Fruit fly (Drosophila melanogaster) whole organism, embryonic: Measurements from ENCODE around the gene CG31288.

Experiments
- ATbp ChIP-seq: fragments of 200-800 bp; sonication (Bioruptor generic); optimal IDR thresholded peaks from 2 replicates; lab custom pipeline; 2017; ENCODE audit warnings: missing biosample characterization, mild to moderate bottlenecking, missing genetic modification characterization, missing genetic modification reagents
- BEAF-32 ChIP-seq: fragments of 200-800 bp; sonication (Bioruptor generic); optimal IDR thresholded peaks from 3 replicates; lab custom pipeline; 2017; ENCODE audit warnings: missing biosample characterization, missing genetic modification characterization, mild to moderate bottlenecking, moderate library complexity, missing genetic modification reagents
- CG10147 ChIP-seq: fragments of 200-800 bp; sonication (Bioruptor generic); optimal IDR thresholded peaks from 2 replicates; lab custom pipeline; 2019; ENCODE audit warnings: missing biosample characterization, mild to moderate bottlenecking, missing genetic modification characterization, moderate library complexity
- CG12299 ChIP-seq: fragments of 200-800 bp; sonication (Bioruptor generic); optimal IDR thresholded peaks from 2 replicates; lab custom pipeline; 2018; ENCODE audit warnings: missing biosample characterization, mild to moderate bottlenecking, missing genetic modification characterization
- CG13894 ChIP-seq: fragments of 200-800 bp; sonication (Bioruptor generic); optimal IDR thresholded peaks from 3 replicates; lab custom pipeline; 2018; ENCODE audit warnings: missing biosample characterization, mild to moderate bottlenecking, missing genetic modification characterization, moderate library complexity
- CG14050 ChIP-seq: fragments of 200-800 bp; sonication (Bioruptor generic); IDR thresholded peaks from 3 replicates; pipeline ENCODE4 v1.3.6; 2022; ENCODE audit warnings: missing biosample characterization, missing genetic modification characterization
- CG15073 ChIP-seq: fragments of 200-800 bp; sonication (Bioruptor generic); optimal IDR thresholded peaks from 2 replicates; lab custom pipeline; 2016; ENCODE audit warnings: missing biosample characterization, missing genetic modification characterization
- CG15696 ChIP-seq: fragments of 200-800 bp; sonication (Bioruptor generic); optimal IDR thresholded peaks from 2 replicates; lab custom pipeline; 2019; ENCODE audit warnings: missing biosample characterization, mild to moderate bottlenecking, missing genetic modification characterization, moderate library complexity
- CG1603 ChIP-seq: fragments of 200-800 bp; sonication (Bioruptor generic); optimal IDR thresholded peaks from 2 replicates; lab custom pipeline; 2019; ENCODE audit warnings: missing biosample characterization, mild to moderate bottlenecking, missing genetic modification characterization, moderate library complexity
- CG1647 ChIP-seq: fragments of 200-800 bp; sonication (Bioruptor generic); optimal IDR thresholded peaks from 3 replicates; lab custom pipeline; 2016; ENCODE audit warnings: missing biosample characterization, missing genetic modification characterization
- CG17385 ChIP-seq: fragments of 200-800 bp; sonication (Bioruptor generic); optimal IDR thresholded peaks from 3 replicates; lab custom pipeline; 2018; ENCODE audit warnings: missing biosample characterization, mild to moderate bottlenecking, missing genetic modification characterization
- CG17568 ChIP-seq: fragments of 200-800 bp; sonication (Bioruptor generic); optimal IDR thresholded peaks from 2 replicates; lab custom pipeline; 2018; ENCODE audit warnings: missing biosample characterization, mild to moderate bottlenecking, missing genetic modification characterization, moderate library complexity
- CG18599 ChIP-seq: fragments of 200-800 bp; sonication (Bioruptor generic); optimal IDR thresholded peaks from 3 replicates; lab custom pipeline; 2017; ENCODE audit warnings: missing biosample characterization, missing genetic modification characterization, mild to moderate bottlenecking, moderate library complexity, missing genetic modification reagents
- CG2678 ChIP-seq: fragments of 200-800 bp; sonication (Bioruptor generic); optimal IDR thresholded peaks from 3 replicates; lab custom pipeline; 2019; ENCODE audit warnings: missing biosample characterization, mild to moderate bottlenecking, missing genetic modification characterization, moderate library complexity
- CG32532 ChIP-seq: fragments of 200-800 bp; sonication (Bioruptor generic); IDR thresholded peaks from 2 replicates; pipeline ENCODE4 v1.3.6; 2022; ENCODE audit warnings: missing biosample characterization, missing genetic modification characterization
- CG34376 ChIP-seq: fragments of 200-800 bp; sonication (Bioruptor generic); optimal IDR thresholded peaks from 2 replicates; lab custom pipeline; 2018; ENCODE audit warnings: missing biosample characterization, mild to moderate bottlenecking, missing genetic modification characterization
- CG6765 ChIP-seq: fragments of 200-800 bp; sonication (Bioruptor generic); optimal IDR thresholded peaks from 3 replicates; lab custom pipeline; 2017; ENCODE audit warnings: missing biosample characterization, mild to moderate bottlenecking, missing genetic modification characterization
- CG6854 ChIP-seq: fragments of 200-800 bp; sonication (Bioruptor generic); optimal IDR thresholded peaks from 3 replicates; lab custom pipeline; 2017; ENCODE audit warnings: missing biosample characterization, mild to moderate bottlenecking, missing genetic modification characterization
- CG7745 ChIP-seq: fragments of 200-800 bp; sonication (Bioruptor generic); optimal IDR thresholded peaks from 2 replicates; lab custom pipeline; 2018; ENCODE audit warnings: missing biosample characterization, mild to moderate bottlenecking, missing genetic modification characterization, moderate library complexity
- CG8944 ChIP-seq: fragments of 200-800 bp; sonication (Bioruptor generic); optimal IDR thresholded peaks from 3 replicates; lab custom pipeline; 2016; ENCODE audit warnings: missing biosample characterization, missing genetic modification characterization
- CkIIα-i1 ChIP-seq: fragments of 200-800 bp; sonication (Bioruptor generic); IDR thresholded peaks from 2 replicates; pipeline ENCODE4 v1.3.6; 2022; ENCODE audit warnings: missing biosample characterization, missing genetic modification characterization
- CrebB ChIP-seq: fragments of 200-800 bp; sonication (Bioruptor generic); optimal IDR thresholded peaks from 3 replicates; lab custom pipeline; 2018; ENCODE audit warnings: missing biosample characterization, mild to moderate bottlenecking, missing genetic modification characterization
- Drgx ChIP-seq: fragments of 200-800 bp; sonication (Bioruptor generic); IDR thresholded peaks from 2 replicates; pipeline ENCODE4 v1.3.6; 2022; ENCODE audit warnings: missing biosample characterization, missing genetic modification characterization
- Fer1 ChIP-seq: fragments of 200-800 bp; sonication (Bioruptor generic); optimal IDR thresholded peaks from 2 replicates; lab custom pipeline; 2017; ENCODE audit warnings: missing biosample characterization, mild to moderate bottlenecking, missing genetic modification characterization
- H15 ChIP-seq: fragments of 200-800 bp; sonication (Bioruptor generic); IDR thresholded peaks from 3 replicates; pipeline ENCODE4 v1.3.6; 2022; ENCODE audit warnings: missing biosample characterization, missing genetic modification characterization
- Lhr ChIP-seq: fragments of 200-800 bp; sonication (Bioruptor generic); optimal IDR thresholded peaks from 3 replicates; lab custom pipeline; 2017; ENCODE audit warnings: mild to moderate bottlenecking, missing biosample characterization, missing genetic modification reagents, missing genetic modification characterization
- MESR4 ChIP-seq: fragments of 200-800 bp; sonication (Bioruptor generic); optimal IDR thresholded peaks from 2 replicates; lab custom pipeline; 2018; ENCODE audit warnings: missing biosample characterization, mild to moderate bottlenecking, missing genetic modification characterization, moderate library complexity
- MTF-1 ChIP-seq: fragments of 200-800 bp; sonication (Bioruptor generic); optimal IDR thresholded peaks from 2 replicates; lab custom pipeline; 2018; ENCODE audit warnings: missing biosample characterization, mild to moderate bottlenecking, missing genetic modification characterization, borderline replicate concordance
- Meics ChIP-seq: fragments of 200-800 bp; sonication (Bioruptor generic); optimal IDR thresholded peaks from 2 replicates; lab custom pipeline; 2017; ENCODE audit warnings: missing biosample characterization, mild to moderate bottlenecking, missing genetic modification characterization
- Optix ChIP-seq: fragments of 200-800 bp; sonication (Bioruptor generic); IDR thresholded peaks from 3 replicates; pipeline ENCODE4 v1.3.6; 2022; ENCODE audit warnings: missing biosample characterization, missing genetic modification characterization
- PHDP ChIP-seq: fragments of 200-800 bp; sonication (Bioruptor generic); optimal IDR thresholded peaks from 3 replicates; lab custom pipeline; 2018; ENCODE audit warnings: missing biosample characterization, mild to moderate bottlenecking, missing genetic modification characterization, moderate library complexity
- Pdp1 ChIP-seq, 2 experiments: fragments of 200-800 bp; sonication (Bioruptor generic); optimal IDR thresholded peaks; 3 replicates each; lab custom pipeline; 2016; ENCODE audit warnings: missing biosample characterization in 2 of 2, missing genetic modification characterization in 2 of 2, mild to moderate bottlenecking in 1 of 2, moderate library complexity in 1 of 2
- Scr ChIP-seq: fragments of 200-800 bp; sonication (Bioruptor generic); IDR thresholded peaks from 2 replicates; pipeline ENCODE4 v1.3.6; 2022; ENCODE audit warnings: missing biosample characterization, missing genetic modification characterization; ENCODE audit not compliant: partially characterized antibody
- YL-1 ChIP-seq: fragments of 200-800 bp; sonication (Bioruptor generic); optimal IDR thresholded peaks from 3 replicates; lab custom pipeline; 2017; ENCODE audit warnings: missing biosample characterization, mild to moderate bottlenecking, missing genetic modification characterization
- caup ChIP-seq: fragments of 200-800 bp; sonication (Bioruptor generic); optimal IDR thresholded peaks from 3 replicates; lab custom pipeline; 2017; ENCODE audit warnings: missing biosample characterization, mild to moderate bottlenecking, missing genetic modification characterization, moderate library complexity; ENCODE audit not compliant: severe bottlenecking
- ci ChIP-seq: fragments of 200-800 bp; sonication (Bioruptor generic); IDR thresholded peaks from 3 replicates; pipeline ENCODE4 v1.3.6; 2022; ENCODE audit warnings: missing biosample characterization, missing genetic modification characterization
- corto ChIP-seq: fragments of 200-800 bp; sonication (Bioruptor generic); optimal IDR thresholded peaks from 2 replicates; lab custom pipeline; 2016; ENCODE audit warnings: missing biosample characterization, mild to moderate bottlenecking, missing genetic modification characterization, moderate library complexity
- eve ChIP-seq, 2 experiments: fragments of >200 bp; optimal IDR thresholded peaks; 2 replicates each; lab custom pipeline; 2017; ENCODE audit warnings: missing biosample characterization in 2 of 2, missing genetic modification characterization in 2 of 2
- gsb-n ChIP-seq: fragments of 200-800 bp; sonication (Bioruptor generic); optimal IDR thresholded peaks from 3 replicates; lab custom pipeline; 2018; ENCODE audit warnings: missing biosample characterization, mild to moderate bottlenecking, missing genetic modification characterization
- ham ChIP-seq: fragments of 200-800 bp; sonication (Bioruptor generic); IDR thresholded peaks from 2 replicates; pipeline ENCODE4 v1.3.6; 2022; ENCODE audit warnings: missing biosample characterization, missing genetic modification characterization
- jing ChIP-seq: fragments of 200-800 bp; sonication (Bioruptor generic); optimal IDR thresholded peaks from 2 replicates; lab custom pipeline; 2018; ENCODE audit warnings: missing biosample characterization, mild to moderate bottlenecking, missing genetic modification characterization
- lilli ChIP-seq: fragments of 200-800 bp; sonication (Bioruptor generic); optimal IDR thresholded peaks from 3 replicates; lab custom pipeline; 2016; ENCODE audit warnings: missing biosample characterization, missing genetic modification characterization
- mirr ChIP-seq: fragments of 200-800 bp; sonication (Bioruptor generic); optimal IDR thresholded peaks from 3 replicates; lab custom pipeline; 2018; ENCODE audit warnings: missing biosample characterization, mild to moderate bottlenecking, missing genetic modification characterization
- odd ChIP-seq: fragments of 200-800 bp; sonication (Bioruptor generic); optimal IDR thresholded peaks from 2 replicates; lab custom pipeline; 2017; ENCODE audit warnings: missing biosample characterization, mild to moderate bottlenecking, missing genetic modification characterization
- ro ChIP-seq: fragments of 200-800 bp; sonication (Bioruptor generic); IDR thresholded peaks from 2 replicates; pipeline ENCODE4 v1.3.6; 2022; ENCODE audit warnings: missing biosample characterization, missing genetic modification characterization
- scrt ChIP-seq: fragments of 200-800 bp; sonication (Bioruptor generic); optimal IDR thresholded peaks from 2 replicates; lab custom pipeline; 2018; ENCODE audit warnings: missing biosample characterization, mild to moderate bottlenecking, missing genetic modification characterization, moderate library complexity
- sd ChIP-seq: fragments of 200-800 bp; sonication (Bioruptor generic); optimal IDR thresholded peaks from 3 replicates; lab custom pipeline; 2018; ENCODE audit warnings: missing biosample characterization, mild to moderate bottlenecking, missing genetic modification characterization, moderate library complexity
- tap ChIP-seq: fragments of 200-800 bp; optimal IDR thresholded peaks from 3 replicates; lab custom pipeline; 2019; ENCODE audit warnings: missing biosample characterization, mild to moderate bottlenecking, missing genetic modification characterization, moderate library complexity
- zen ChIP-seq: fragments of 200-800 bp; sonication (Bioruptor generic); optimal IDR thresholded peaks from 3 replicates; lab custom pipeline; 2018; ENCODE audit warnings: missing biosample characterization, mild to moderate bottlenecking, missing genetic modification characterization, moderate library complexity

CG31288 gene

DNA sequence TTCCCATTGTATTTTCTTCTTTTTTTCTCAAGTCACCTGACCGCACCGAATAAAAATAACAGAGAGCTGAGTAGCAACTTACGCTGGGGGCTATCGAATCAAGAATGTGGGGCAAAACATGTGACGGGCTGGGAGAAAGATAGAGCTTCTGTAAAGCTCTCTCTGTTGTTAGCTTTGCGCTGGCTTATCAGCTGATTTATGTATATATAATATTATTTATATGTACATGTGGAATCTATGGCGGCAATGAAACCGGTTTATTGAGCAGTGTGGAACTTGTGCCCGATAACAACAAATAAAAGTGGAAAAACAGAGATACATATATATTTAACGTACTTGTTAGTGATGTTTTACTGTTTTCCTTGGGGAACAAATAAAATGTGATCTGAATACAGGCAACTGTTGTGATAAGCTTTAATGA lies 6.5 kb downstream of the CG31288 start, which contains the start of gene CG31098 (continued):
- no peak for TF ChIP-seq Drgx (GFP tag; lab: Robert Waterston, UW)
- TF ChIP-seq ci (GFP tag; lab: Robert Waterston, UW) = peak; percentile 22; the same call in 1 of the 3 replicates
- TF ChIP-seq MTF-1 (GFP tag; lab: Kevin White, UChicago) = peak; percentile 33
- TF ChIP-seq ham = no peak
- TF ChIP-seq jing (GFP tag; lab: Kevin White, UChicago) = no peak
- TF ChIP-seq odd (GFP tag; lab: Kevin White, UChicago) = peak; percentile 53
- TF ChIP-seq CG14050 = no peak
- TF ChIP-seq Fer1 (GFP tag; lab: Kevin White, UChicago) = peak; percentile 72
- peak in 1 of 2 experiments; percentile 18 for TF ChIP-seq eve (GFP tag; optimal IDR thresholded peaks at IDR 0.05; lab: Kevin White, UChicago)
- peak; percentile 48 for TF ChIP-seq CG18599
- 0 out of 3 replicates have a peak, but pooled peaks have one; percentile 18 for TF ChIP-seq Optix
- peak; percentile 5 for TF ChIP-seq MESR4 (GFP tag; lab: Kevin White, UChicago)
- peak in 1 of 2 experiments; percentile 39 for TF ChIP-seq Pdp1 (GFP tag; optimal IDR thresholded peaks at IDR 0.05; lab: Kevin White, UChicago)
- TF ChIP-seq H15 (GFP tag; lab: Robert Waterston, UW) = no peak
- peak; percentile 60 for TF ChIP-seq PHDP (tag; lab: Kevin White, UChicago)
- TF ChIP-seq CG12299 (tag; lab: Kevin White, UChicago) = peak; percentile 35
- peak; percentile 54 for TF ChIP-seq CG2678 (tag; lab: Kevin White, UChicago)
- peak; percentile 26; the same call in 1 of the 2 replicates for TF ChIP-seq CG32532 (GFP tag; lab: Robert Waterston, UW)
- TF ChIP-seq sd = peak; percentile 95
- peak; percentile 39 for TF ChIP-seq caup (GFP tag; lab: Kevin White, UChicago)
- no peak for TF ChIP-seq CG15073 (GFP tag; lab: Kevin White, UChicago)
- TF ChIP-seq CG17568 (GFP tag; lab: Kevin White, UChicago) = peak; percentile 63
- TF ChIP-seq gsb-n (tag; lab: Kevin White, UChicago) = no peak
- no peak for TF ChIP-seq Lhr (GFP tag; lab: Kevin White, UChicago)
- TF ChIP-seq Meics (GFP tag; lab: Kevin White, UChicago) = peak; percentile 53
- peak; percentile 61 for TF ChIP-seq corto (GFP tag; lab: Kevin White, UChicago)
- TF ChIP-seq CkIIα-i1 (GFP tag; lab: Robert Waterston, UW) = no peak
- TF ChIP-seq YL-1 (GFP tag; lab: Kevin White, UChicago) = peak; percentile 0
- no peak for TF ChIP-seq CG1647 (GFP tag; lab: Kevin White, UChicago)
- TF ChIP-seq CG17385 = peak; percentile 47
- peak; percentile 87 for TF ChIP-seq CG34376 (GFP tag; lab: Kevin White, UChicago)
- TF ChIP-seq CG1603 (tag; lab: Kevin White, UChicago) = no peak
- no peak for TF ChIP-seq CG8944 (GFP tag; lab: Kevin White, UChicago)
- no peak for TF ChIP-seq BEAF-32 (GFP tag; lab: Kevin White, UChicago)
- no peak for TF ChIP-seq CG15696 (tag; lab: Kevin White, UChicago)
- peak; percentile 22 for TF ChIP-seq tap (tag; lab: Kevin White, UChicago)
- TF ChIP-seq zen (tag; lab: Kevin White, UChicago) = no peak
- peak; percentile 11 for TF ChIP-seq CG10147 (GFP tag; lab: Kevin White, UChicago)
- TF ChIP-seq ro (GFP tag; lab: Robert Waterston, UW) = no peak
- no peak for TF ChIP-seq lilli (GFP tag; lab: Kevin White, UChicago)
- no peak for TF ChIP-seq Scr (GFP tag; lab: Robert Waterston, UW)
- TF ChIP-seq CrebB (tag; lab: Kevin White, UChicago) = peak; percentile 53
- TF ChIP-seq CG6854 (GFP tag; lab: Kevin White, UChicago) = peak; percentile 41
- TF ChIP-seq ATbp (GFP tag; lab: Kevin White, UChicago) = peak; percentile 39
- peak; percentile 52 for TF ChIP-seq CG6765 (GFP tag; lab: Kevin White, UChicago)
- peak; percentile 51 for TF ChIP-seq CG13894 (tag; lab: Kevin White, UChicago)
- TF ChIP-seq scrt (GFP tag; lab: Kevin White, UChicago) = peak; percentile 30
- peak; percentile 76 for TF ChIP-seq mirr
- TF ChIP-seq CG7745 = no peak
